Fruit fly (Drosophila melanogaster) whole organism, embryonic: ENCODE results near the gene CG31717.

Experiments
- Asciz ChIP-seq: fragments of 200-800 bp; sonication (Bioruptor generic); optimal IDR thresholded peaks from 2 replicates; lab custom pipeline; 2017; ENCODE audit warnings: missing biosample characterization, mild to moderate bottlenecking, missing genetic modification characterization, missing genetic modification reagents
- BEAF-32 ChIP-seq: fragments of 200-800 bp; sonication (Bioruptor generic); optimal IDR thresholded peaks from 3 replicates; lab custom pipeline; 2017; ENCODE audit warnings: missing biosample characterization, missing genetic modification characterization, mild to moderate bottlenecking, moderate library complexity, missing genetic modification reagents
- Bdp1 ChIP-seq: fragments of 200-800 bp; sonication (Bioruptor generic); optimal IDR thresholded peaks from 3 replicates; lab custom pipeline; 2016; ENCODE audit warnings: missing biosample characterization, missing genetic modification characterization
- CG11695 ChIP-seq: fragments of 200-800 bp; sonication (Bioruptor generic); IDR thresholded peaks from 3 replicates; pipeline ENCODE4 v1.3.6; 2022; ENCODE audit warnings: missing biosample characterization, missing genetic modification characterization
- CG14710 ChIP-seq: fragments of 200-800 bp; sonication (Bioruptor generic); optimal IDR thresholded peaks from 3 replicates; lab custom pipeline; 2019; ENCODE audit warnings: missing biosample characterization, mild to moderate bottlenecking, missing genetic modification characterization, moderate library complexity
- CG15601 ChIP-seq: fragments of 200-800 bp; sonication (Bioruptor generic); optimal IDR thresholded peaks from 3 replicates; lab custom pipeline; 2019; ENCODE audit warnings: missing biosample characterization, mild to moderate bottlenecking, missing genetic modification characterization, moderate library complexity
- CG15696 ChIP-seq: fragments of 200-800 bp; sonication (Bioruptor generic); optimal IDR thresholded peaks from 2 replicates; lab custom pipeline; 2019; ENCODE audit warnings: missing biosample characterization, mild to moderate bottlenecking, missing genetic modification characterization, moderate library complexity
- CG17359 ChIP-seq: fragments of 200-800 bp; sonication (Bioruptor generic); optimal IDR thresholded peaks from 3 replicates; lab custom pipeline; 2018; ENCODE audit warnings: missing biosample characterization, mild to moderate bottlenecking, missing genetic modification characterization, moderate library complexity
- CG17612 ChIP-seq: fragments of 200-800 bp; sonication (Bioruptor generic); IDR thresholded peaks from 2 replicates; pipeline ENCODE4 v1.3.6; 2022; ENCODE audit warnings: missing biosample characterization, missing genetic modification characterization
- CG18262 ChIP-seq: fragments of 200-800 bp; optimal IDR thresholded peaks from 3 replicates; lab custom pipeline; 2019; ENCODE audit warnings: missing biosample characterization, mild to moderate bottlenecking, missing genetic modification characterization, moderate library complexity
- CG30020 ChIP-seq: fragments of 200-800 bp; optimal IDR thresholded peaks from 2 replicates; lab custom pipeline; 2019; ENCODE audit warnings: missing biosample characterization, mild to moderate bottlenecking, missing genetic modification characterization, moderate library complexity
- CG3281 ChIP-seq: fragments of 200-800 bp; sonication (Bioruptor generic); optimal IDR thresholded peaks from 3 replicates; lab custom pipeline; 2017; ENCODE audit warnings: missing biosample characterization, mild to moderate bottlenecking, missing genetic modification characterization
- CG4282 ChIP-seq: fragments of 200-800 bp; sonication (Bioruptor generic); optimal IDR thresholded peaks from 2 replicates; lab custom pipeline; 2016; ENCODE audit warnings: missing biosample characterization, missing genetic modification characterization
- CG43689 ChIP-seq: fragments of 200-800 bp; sonication (Bioruptor generic); IDR thresholded peaks from 2 replicates; pipeline ENCODE4 v1.3.6; 2022; ENCODE audit warnings: missing biosample characterization, missing genetic modification characterization
- CG7271 ChIP-seq: fragments of 200-800 bp; sonication (Bioruptor generic); optimal IDR thresholded peaks from 2 replicates; lab custom pipeline; 2018; ENCODE audit warnings: missing biosample characterization, mild to moderate bottlenecking, missing genetic modification characterization, moderate library complexity
- CG7372 ChIP-seq: fragments of 200-800 bp; sonication (Bioruptor generic); IDR thresholded peaks from 2 replicates; pipeline ENCODE4 v1.3.6; 2022; ENCODE audit warnings: missing biosample characterization, missing genetic modification characterization
- CG7786 ChIP-seq: fragments of 200-800 bp; sonication (Bioruptor generic); optimal IDR thresholded peaks from 2 replicates; lab custom pipeline; 2016; ENCODE audit warnings: missing biosample characterization, missing genetic modification characterization
- CG7839 ChIP-seq: fragments of 200-800 bp; sonication (Bioruptor generic); optimal IDR thresholded peaks from 3 replicates; lab custom pipeline; 2018; ENCODE audit warnings: missing biosample characterization, mild to moderate bottlenecking, missing genetic modification characterization, moderate library complexity
- CG7963 ChIP-seq: fragments of 200-800 bp; sonication (Bioruptor generic); IDR thresholded peaks from 3 replicates; pipeline ENCODE4 v1.3.6; 2022; ENCODE audit warnings: missing biosample characterization, missing genetic modification characterization; ENCODE audit not compliant: partially characterized antibody
- CG8281 ChIP-seq: fragments of 200-800 bp; sonication (Bioruptor generic); optimal IDR thresholded peaks from 2 replicates; lab custom pipeline; 2018; ENCODE audit warnings: missing biosample characterization, mild to moderate bottlenecking, missing genetic modification characterization, moderate library complexity
- CG9876 ChIP-seq: fragments of 200-800 bp; sonication (Bioruptor generic); optimal IDR thresholded peaks from 2 replicates; lab custom pipeline; 2016; ENCODE audit warnings: missing biosample characterization, missing genetic modification characterization
- Dip3 ChIP-seq: fragments of 200-800 bp; sonication (Bioruptor generic); optimal IDR thresholded peaks from 3 replicates; lab custom pipeline; 2016; ENCODE audit warnings: missing biosample characterization, missing genetic modification characterization
- E2f2 ChIP-seq: fragments of 200-800 bp; sonication (Bioruptor generic); IDR thresholded peaks from 2 replicates; pipeline ENCODE4 v1.3.6; 2022; ENCODE audit warnings: missing biosample characterization, missing genetic modification characterization
- Elba2 ChIP-seq: fragments of 200-800 bp; sonication (Bioruptor generic); optimal IDR thresholded peaks from 3 replicates; lab custom pipeline; 2016; ENCODE audit warnings: missing biosample characterization, missing genetic modification characterization
- Hr3 ChIP-seq: fragments of 200-800 bp; sonication (Bioruptor generic); optimal IDR thresholded peaks from 3 replicates; lab custom pipeline; 2016; ENCODE audit warnings: missing biosample characterization, missing genetic modification characterization
- Neu2 ChIP-seq: fragments of 200-800 bp; sonication (Bioruptor generic); optimal IDR thresholded peaks from 3 replicates; lab custom pipeline; 2016; ENCODE audit warnings: missing biosample characterization, missing genetic modification characterization, borderline replicate concordance
- Side ChIP-seq: fragments of 200-800 bp; sonication (Bioruptor generic); optimal IDR thresholded peaks from 2 replicates; lab custom pipeline; 2016; ENCODE audit warnings: missing biosample characterization, missing genetic modification characterization
- Sox102F ChIP-seq: fragments of 200-800 bp; sonication (Bioruptor generic); optimal IDR thresholded peaks from 2 replicates; lab custom pipeline; 2018; ENCODE audit warnings: missing biosample characterization, mild to moderate bottlenecking, missing genetic modification characterization, moderate library complexity
- YL-1 ChIP-seq: fragments of 200-800 bp; sonication (Bioruptor generic); optimal IDR thresholded peaks from 3 replicates; lab custom pipeline; 2017; ENCODE audit warnings: missing biosample characterization, mild to moderate bottlenecking, missing genetic modification characterization
- caup ChIP-seq: fragments of 200-800 bp; sonication (Bioruptor generic); optimal IDR thresholded peaks from 3 replicates; lab custom pipeline; 2017; ENCODE audit warnings: missing biosample characterization, mild to moderate bottlenecking, missing genetic modification characterization, moderate library complexity; ENCODE audit not compliant: severe bottlenecking
- dmrt99B ChIP-seq: fragments of 200-800 bp; sonication (Bioruptor generic); optimal IDR thresholded peaks from 2 replicates; lab custom pipeline; 2018; ENCODE audit warnings: missing biosample characterization, mild to moderate bottlenecking, missing genetic modification characterization, moderate library complexity
- dpn ChIP-seq, 2 experiments: fragments of 200-800 bp; sonication (Bioruptor generic); optimal IDR thresholded peaks; 3 replicates each; lab custom pipeline; 2016; ENCODE audit warnings: missing biosample characterization in 2 of 2, missing genetic modification characterization in 2 of 2
- gem ChIP-seq: fragments of 200-800 bp; sonication (Bioruptor generic); optimal IDR thresholded peaks from 2 replicates; lab custom pipeline; 2019; ENCODE audit warnings: missing biosample characterization, mild to moderate bottlenecking, missing genetic modification characterization, moderate library complexity
- grau ChIP-seq: fragments of 200-800 bp; optimal IDR thresholded peaks from 3 replicates; lab custom pipeline; 2019; ENCODE audit warnings: missing biosample characterization, mild to moderate bottlenecking, missing genetic modification characterization, moderate library complexity
- ham ChIP-seq: fragments of 200-800 bp; sonication (Bioruptor generic); IDR thresholded peaks from 2 replicates; pipeline ENCODE4 v1.3.6; 2022; ENCODE audit warnings: missing biosample characterization, missing genetic modification characterization
- hbn ChIP-seq: fragments of 200-800 bp; sonication (Bioruptor generic); IDR thresholded peaks from 2 replicates; pipeline ENCODE4 v1.3.6; 2022; ENCODE audit warnings: missing biosample characterization, missing genetic modification characterization; ENCODE audit not compliant: partially characterized antibody
- ind ChIP-seq: fragments of 200-800 bp; sonication (Bioruptor generic); optimal IDR thresholded peaks from 3 replicates; lab custom pipeline; 2016; ENCODE audit warnings: missing biosample characterization, missing genetic modification characterization
- jing ChIP-seq: fragments of 200-800 bp; sonication (Bioruptor generic); optimal IDR thresholded peaks from 2 replicates; lab custom pipeline; 2018; ENCODE audit warnings: missing biosample characterization, mild to moderate bottlenecking, missing genetic modification characterization
- ken ChIP-seq: fragments of 200-800 bp; sonication (Bioruptor generic); IDR thresholded peaks from 3 replicates; pipeline ENCODE4 v1.3.6; 2022; ENCODE audit warnings: missing biosample characterization, missing genetic modification characterization
- kni ChIP-seq: fragments of 200-800 bp; sonication (Bioruptor generic); optimal IDR thresholded peaks from 3 replicates; lab custom pipeline; 2017; ENCODE audit warnings: mild to moderate bottlenecking, missing biosample characterization, missing genetic modification reagents, missing genetic modification characterization
- lab ChIP-seq: fragments of 200-800 bp; sonication (Bioruptor generic); optimal IDR thresholded peaks from 3 replicates; lab custom pipeline; 2017; ENCODE audit warnings: missing biosample characterization, missing genetic modification characterization, mild to moderate bottlenecking, moderate library complexity, missing genetic modification reagents
- mam ChIP-seq: fragments of 200-800 bp; sonication (Bioruptor generic); optimal IDR thresholded peaks from 3 replicates; lab custom pipeline; 2016; ENCODE audit warnings: missing biosample characterization, missing genetic modification characterization
- mld ChIP-seq: fragments of 200-800 bp; sonication (Bioruptor generic); IDR thresholded peaks from 3 replicates; pipeline ENCODE4 v1.3.6; 2022; ENCODE audit warnings: missing biosample characterization, missing genetic modification characterization; ENCODE audit not compliant: partially characterized antibody
- pan ChIP-seq, 4 experiments: fragments of >200 bp in 3 of 4; fragments of 200-800 bp in 1 of 4; sonication (Bioruptor generic) in 1 of 4; optimal IDR thresholded peaks in 3 of 4; IDR thresholded peaks in 1 of 4; 2 replicates each; pipeline versions ENCODE4 v1.3.6 to Lab custom; 2017 to 2022; ENCODE audit warnings: missing biosample characterization in 2 of 4, missing genetic modification characterization in 2 of 4, mixed read lengths in 1 of 4
- sd ChIP-seq: fragments of 200-800 bp; sonication (Bioruptor generic); optimal IDR thresholded peaks from 3 replicates; lab custom pipeline; 2018; ENCODE audit warnings: missing biosample characterization, mild to moderate bottlenecking, missing genetic modification characterization, moderate library complexity
- sqz ChIP-seq: fragments of 200-800 bp; sonication (Bioruptor generic); optimal IDR thresholded peaks from 3 replicates; lab custom pipeline; 2018; ENCODE audit warnings: missing biosample characterization, mild to moderate bottlenecking, missing genetic modification characterization
- sr ChIP-seq: fragments of 200-800 bp; sonication (Bioruptor generic); IDR thresholded peaks from 3 replicates; pipeline ENCODE4 v1.3.6; 2022; ENCODE audit warnings: missing biosample characterization, missing genetic modification characterization
- sug ChIP-seq: fragments of 200-800 bp; optimal IDR thresholded peaks from 2 replicates; lab custom pipeline; 2019; ENCODE audit warnings: missing biosample characterization, mild to moderate bottlenecking, missing genetic modification characterization, moderate library complexity
- vnd ChIP-seq: fragments of 200-800 bp; sonication (Bioruptor generic); IDR thresholded peaks from 3 replicates; pipeline ENCODE4 v1.3.6; 2022; ENCODE audit warnings: missing biosample characterization, missing genetic modification characterization; ENCODE audit not compliant: partially characterized antibody

Gene CG31717

DNA sequence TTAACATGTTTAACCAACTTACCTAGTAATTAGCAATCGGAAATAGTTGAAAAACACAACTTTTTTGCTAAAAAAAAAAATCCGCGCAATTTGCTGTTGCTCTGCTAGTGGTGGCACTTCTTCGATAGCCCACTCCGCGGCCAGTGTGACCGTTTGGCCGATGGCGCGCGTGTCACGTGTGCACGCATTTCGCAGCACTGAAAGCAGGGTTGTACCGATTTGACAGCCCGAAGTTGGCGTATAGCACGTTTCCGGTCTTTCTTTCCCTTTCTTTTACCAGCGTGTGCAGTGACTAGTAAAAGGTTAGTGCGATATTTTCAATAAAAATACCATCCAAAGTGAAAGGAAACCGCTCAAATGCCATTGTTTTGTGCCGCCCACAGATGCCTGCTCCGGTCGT, 49.7 kb upstream of the CG31717 start, which contains the start of the genes Ripalpha and RpL7 (continued):
- TF ChIP-seq gem (tag; lab: Kevin White, UChicago) (peak; percentile 85), Hr3 (peak; percentile 93), dmrt99B (tag; lab: Kevin White, UChicago) (peak; percentile 84), Bdp1 (GFP tag; lab: Kevin White, UChicago) (peak; percentile 94), CG9876 (peak; percentile 99), Sox102F (GFP tag; lab: Kevin White, UChicago) (peak; percentile 87), CG43689 (GFP tag; lab: Robert Waterston, UW) (no peak; the same call in 1 of the 2 replicates), mam (GFP tag; lab: Kevin White, UChicago) (peak; percentile 94), Neu2 (peak; percentile 84), CG8281 (tag; lab: Kevin White, UChicago) (peak; percentile 82), Asciz (GFP tag; lab: Kevin White, UChicago) (peak; percentile 96), hbn (GFP tag; lab: Robert Waterston, UW) (peak; percentile 81), sug (peak; percentile 92), CG15601 (tag; lab: Kevin White, UChicago) (peak; percentile 95), CG7786 (GFP tag; lab: Kevin White, UChicago) (peak; percentile 98), Dip3 (GFP tag; lab: Kevin White, UChicago) (peak; percentile 97), YL-1 (GFP tag; lab: Kevin White, UChicago) (peak; percentile 100), Side (GFP tag; lab: Kevin White, UChicago) (peak; percentile 98), CG14710 (tag; lab: Kevin White, UChicago) (peak; percentile 97), CG7372 (peak; percentile 93), CG11695 (GFP tag; lab: Robert Waterston, UW) (peak; percentile 90), ind (GFP tag; lab: Kevin White, UChicago) (peak; percentile 94), ham (GFP tag; lab: Robert Waterston, UW) (peak; percentile 96), caup (GFP tag; lab: Kevin White, UChicago) (peak; percentile 99), CG7839 (tag; lab: Kevin White, UChicago) (peak; percentile 90), CG3281 (GFP tag; lab: Kevin White, UChicago) (peak; percentile 98), CG17359 (tag; lab: Kevin White, UChicago) (peak; percentile 96), CG7963 (GFP tag; lab: Robert Waterston, UW) (peak; percentile 88), sqz (GFP tag; lab: Kevin White, UChicago) (peak; percentile 96), ken (GFP tag; lab: Robert Waterston, UW) (peak; percentile 98), dpn (GFP tag; optimal IDR thresholded peaks at IDR 0.05; lab: Kevin White, UChicago) (peak; percentile 95 to 98), Elba2 (GFP tag; lab: Kevin White, UChicago) (peak; percentile 80), mld (GFP tag; lab: Robert Waterston, UW) (peak; percentile 74; the same call in 2 of the 3 replicates), CG18262 (tag; lab: Kevin White, UChicago) (peak; percentile 84), CG4282 (GFP tag; lab: Kevin White, UChicago) (peak; percentile 97), sd (tag; lab: Kevin White, UChicago) (peak; percentile 81), grau (tag; lab: Kevin White, UChicago) (peak; percentile 88), CG15696 (tag; lab: Kevin White, UChicago) (peak; percentile 79), lab (GFP tag; lab: Kevin White, UChicago) (peak; percentile 100), vnd (peak; percentile 88), E2f2 (GFP tag; lab: Robert Waterston, UW) (peak; percentile 89), pan (optimal IDR thresholded peaks at IDR 0.05; lab: Kevin White, UChicago) (no peak), pan (GFP tag; optimal IDR thresholded peaks at IDR 0.05 in 1 of 2, IDR thresholded peaks at IDR 0.05 in 1 of 2) (peak in 1 of 2 experiments; percentile 96), CG17612 (peak; percentile 94), BEAF-32 (GFP tag; lab: Kevin White, UChicago) (peak; percentile 98), kni (GFP tag; lab: Kevin White, UChicago) (peak; percentile 99), jing (GFP tag; lab: Kevin White, UChicago) (peak; percentile 88), CG30020 (tag; lab: Kevin White, UChicago) (peak; percentile 78), CG7271 (peak; percentile 98), sr (peak; percentile 98)
